Worm (Caenorhabditis elegans): ENCODE data around the gene C47E8.3.

The C47E8.3 gene

ce11 chrV:14688097-14688912, 8.2 kb downstream of the C47E8.3 start, which contains the start of gene C47E8.11 (continued):
- 0 out of 2 replicates have a peak, but pooled peaks have one; percentile 40 for TF ChIP-seq cebp-2 (GFP tag; IDR thresholded peaks at IDR 0.05)
- TF ChIP-seq T07F8.4 (tag; optimal IDR thresholded peaks at IDR 0.05) = peak; percentile 7
- TF ChIP-seq pbrm-1 (GFP tag; IDR thresholded peaks at IDR 0.05) = peak; percentile 85
- no peak for TF ChIP-seq mel-28 (tag; optimal IDR thresholded peaks at IDR 0.05; ENCODE audit: borderline replicate concordance)
- no peak for TF ChIP-seq Y79H2A.3 (GFP tag; conservative IDR thresholded peaks at IDR 0.05)
- peak; percentile 94 for TF ChIP-seq F49E8.2 (tag; optimal IDR thresholded peaks at IDR 0.05; ENCODE audit: insufficient read depth)
- no peak; the same call in 1 of the 2 replicates for TF ChIP-seq lin-26 (GFP tag; IDR thresholded peaks at IDR 0.05)
- TF ChIP-seq lin-40 (tag; optimal IDR thresholded peaks at IDR 0.05) = peak; percentile 52
- no peak for TF ChIP-seq chd-7 (tag; optimal IDR thresholded peaks at IDR 0.05)
- peak; percentile 39 for TF ChIP-seq K12H6.12 (tag; optimal IDR thresholded peaks at IDR 0.05)
- peak; percentile 44 for TF ChIP-seq F23B12.7 (tag; optimal IDR thresholded peaks at IDR 0.05; ENCODE audit: insufficient read depth)
- TF ChIP-seq egl-18 (GFP tag; IDR thresholded peaks at IDR 0.05) = no peak
- no peak for TF ChIP-seq ztf-28 (GFP tag; IDR thresholded peaks at IDR 0.05)
- peak; percentile 23 for TF ChIP-seq xnd-1 (tag; optimal IDR thresholded peaks at IDR 0.05)
- no peak for TF ChIP-seq F22D6.2 (tag; optimal IDR thresholded peaks at IDR 0.05)
- peak; percentile 48 for TF ChIP-seq F52B5.7 (tag; optimal IDR thresholded peaks at IDR 0.05)
- TF ChIP-seq aptf-2 (GFP tag; conservative IDR thresholded peaks at IDR 0.05) = no peak
- peak; percentile 86 for TF ChIP-seq B0336.3 (GFP tag; IDR thresholded peaks at IDR 0.05)
- TF ChIP-seq efl-1 (GFP tag; optimal IDR thresholded peaks at IDR 0.05) = peak; percentile 19
- no peak for TF ChIP-seq egrh-3 (GFP tag; IDR thresholded peaks at IDR 0.05)
- TF ChIP-seq sptf-2 (GFP tag; optimal IDR thresholded peaks at IDR 0.05) = peak; percentile 16
- TF ChIP-seq C06A6.2 (GFP tag; conservative IDR thresholded peaks at IDR 0.05) = peak; percentile 48; the same call in 1 of the 2 replicates
- no peak for TF ChIP-seq nfya-1 (tag; optimal IDR thresholded peaks at IDR 0.05; ENCODE audit: borderline replicate concordance, insufficient read depth)
- TF ChIP-seq fkh-3 (tag; optimal IDR thresholded peaks at IDR 0.05) = no peak
- no peak for TF ChIP-seq hlh-12 (tag; optimal IDR thresholded peaks at IDR 0.05)
- peak; percentile 66 for TF ChIP-seq mcd-1 (GFP tag; IDR thresholded peaks at IDR 0.05)
- TF ChIP-seq madf-6 (GFP tag; IDR thresholded peaks at IDR 0.05) = peak; percentile 84
- no peak; the same call in 1 of the 2 replicates for TF ChIP-seq Y95B8A.8 (GFP tag; IDR thresholded peaks at IDR 0.05)

- TF ChIP-seq ZK185.1 (tag; optimal IDR thresholded peaks at IDR 0.05; ENCODE audit: poor library complexity, severe bottlenecking) (peak; percentile 45), hmg-1.2 (GFP tag; IDR thresholded peaks at IDR 0.05) (peak; percentile 52), madf-3 (GFP tag; IDR thresholded peaks at IDR 0.05) (0 out of 2 replicates have a peak, but pooled peaks have one; percentile 4), D2030.7 (GFP tag; IDR thresholded peaks at IDR 0.05) (peak; percentile 63), tbp1 (GFP tag; optimal IDR thresholded peaks at IDR 0.05) (peak; percentile 90), Y53F4B.3 (GFP tag; IDR thresholded peaks at IDR 0.05) (no peak), madf-8 (GFP tag; conservative IDR thresholded peaks at IDR 0.05) (peak; percentile 66), ceh-91 (GFP tag; IDR thresholded peaks at IDR 0.05) (no peak), dox-1 (GFP tag; IDR thresholded peaks at IDR 0.05) (peak; percentile 45; the same call in 1 of the 2 replicates), aptf-3 (GFP tag; IDR thresholded peaks at IDR 0.05) (no peak), nfyb-1 (GFP tag; IDR thresholded peaks at IDR 0.05) (peak; percentile 76), ekl-4 (GFP tag; IDR thresholded peaks at IDR 0.05) (peak; percentile 23; the same call in 1 of the 2 replicates), dpff-1 (tag; optimal IDR thresholded peaks at IDR 0.05) (no peak), mcd-1 (GFP tag; IDR thresholded peaks at IDR 0.05) (peak; percentile 15; the same call in 1 of the 2 replicates), F52B5.7 (tag; optimal IDR thresholded peaks at IDR 0.05) (no peak), ztf-18 (tag; optimal IDR thresholded peaks at IDR 0.05) (peak; percentile 23), madf-6 (GFP tag; IDR thresholded peaks at IDR 0.05) (peak; percentile 66), ama-1 (optimal IDR thresholded peaks at IDR 0.05) (no peak), ama-1 (GFP tag; optimal IDR thresholded peaks at IDR 0.05) (peak in 1 of 2 experiments; percentile 51), F33H1.4 (GFP tag; IDR thresholded peaks at IDR 0.05) (peak; percentile 8; the same call in 1 of the 2 replicates), him-1 (tag; optimal IDR thresholded peaks at IDR 0.05) (peak; percentile 42), lin-26 (GFP tag; IDR thresholded peaks at IDR 0.05) (peak; percentile 80)
Observed at ce11 chrV:14689060-14689750, 9.1 kb downstream of the C47E8.3 start, which contains the start of gene gasr-8. Gene gasr-8 (plus strand): TSS chrV:14689110.

Measured in whole organism, young adult.